Worm (Caenorhabditis elegans) whole organism, L4 larva: Measurements from ENCODE around the gene Y7A5A.7.

Experiments used
- D1046.2 ChIP-seq: fragments of 200-800 bp; sonication (Bioruptor generic); IDR thresholded peaks from 2 replicates; pipeline ENCODE4 v1.3.6; 2022; ENCODE audit warnings: missing genetic modification characterization, missing compliant biosample characterization
- F10B5.3 ChIP-seq: sonication (generic microtip); optimal IDR thresholded peaks from 2 replicates; lab custom pipeline; 2016; ENCODE audit warnings: mild to moderate bottlenecking, missing genetic modification characterization, missing compliant biosample characterization
- T26A8.4 ChIP-seq: fragments of 200-800 bp; sonication (Bioruptor generic); IDR thresholded peaks from 2 replicates; pipeline ENCODE4 v1.3.6; 2022; ENCODE audit warnings: missing genetic modification characterization, missing compliant biosample characterization
- Y105C5A.15 ChIP-seq: fragments of 200-800 bp; sonication (Bioruptor generic); IDR thresholded peaks from 2 replicates; pipeline ENCODE4 v1.3.6; 2022; ENCODE audit warnings: missing genetic modification characterization, missing compliant biosample characterization
- Y48G9A.11 ChIP-seq: fragments of 200-800 bp; sonication (Bioruptor generic); IDR thresholded peaks from 2 replicates; pipeline ENCODE4 v1.3.6; 2022; ENCODE audit warnings: missing genetic modification reagents, missing genetic modification characterization, missing compliant biosample characterization
- Y5F2A.4 ChIP-seq: fragments of 200-800 bp; sonication (Bioruptor generic); optimal IDR thresholded peaks from 2 replicates; lab custom pipeline; 2018; ENCODE audit warnings: mild to moderate bottlenecking, missing genetic modification characterization, missing compliant biosample characterization
- Y75B8A.6 ChIP-seq: fragments of 200-800 bp; sonication (Bioruptor generic); IDR thresholded peaks from 2 replicates; pipeline ENCODE4 v1.3.6; 2022; ENCODE audit warnings: missing genetic modification reagents, missing genetic modification characterization, missing compliant biosample characterization
- ZK337.2 ChIP-seq: fragments of 200-800 bp; sonication (Bioruptor generic); IDR thresholded peaks from 2 replicates; pipeline ENCODE4 v1.3.6; 2022; ENCODE audit warnings: missing genetic modification reagents, missing genetic modification characterization, missing compliant biosample characterization
- ZK546.5 ChIP-seq, 2 experiments: sonication (generic microtip); optimal IDR thresholded peaks; 2 replicates each; lab custom pipeline; 2017; ENCODE audit warnings: missing biosample characterization in 2 of 2, missing genetic modification characterization in 2 of 2
- aly-2 ChIP-seq: sonication (generic microtip); optimal IDR thresholded peaks from 2 replicates; lab custom pipeline; 2018; ENCODE audit warnings: missing biosample characterization, missing genetic modification characterization
- ceh-44 ChIP-seq: fragments of 200-800 bp; sonication (Bioruptor generic); IDR thresholded peaks from 2 replicates; pipeline ENCODE4 v1.3.6; 2022; ENCODE audit warnings: missing genetic modification reagents, missing genetic modification characterization, missing compliant biosample characterization
- ceh-82 ChIP-seq: sonication (generic microtip); optimal IDR thresholded peaks from 2 replicates; lab custom pipeline; 2017; ENCODE audit warnings: missing biosample characterization, missing genetic modification characterization
- ces-1 ChIP-seq: fragments of 150-350 bp; sonication (generic microtip); optimal IDR thresholded peaks from 4 replicates; lab custom pipeline; 2014; ENCODE audit warnings: missing biosample characterization, missing genetic modification reagents, missing genetic modification characterization
- ctbp-1 ChIP-seq: fragments of 200-800 bp; sonication (Bioruptor generic); IDR thresholded peaks from 2 replicates; pipeline ENCODE4 v1.3.6; 2022; ENCODE audit warnings: missing genetic modification reagents, missing genetic modification characterization, missing compliant biosample characterization
- daf-12 ChIP-seq: fragments of 150-350 bp; optimal IDR thresholded peaks from 2 replicates; lab custom pipeline; 2014; ENCODE audit warnings: missing biosample characterization, missing genetic modification reagents, missing genetic modification characterization
- daf-16 ChIP-seq, 3 experiments: sonication (generic microtip); optimal IDR thresholded peaks; 2 replicates each; lab custom pipeline; 2016 to 2017; ENCODE audit warnings: missing genetic modification characterization in 3 of 3, missing genetic modification reagents in 3 of 3, mild to moderate bottlenecking in 2 of 3, missing compliant biosample characterization in 2 of 3, missing biosample characterization in 1 of 3, moderate library complexity in 1 of 3
- daf-19 ChIP-seq: fragments of 200-800 bp; sonication (Bioruptor generic); conservative IDR thresholded peaks from 2 replicates; pipeline ENCODE4 v1.3.6; 2022; ENCODE audit warnings: missing genetic modification characterization, missing compliant biosample characterization
- dmd-6 ChIP-seq: fragments of 200-800 bp; sonication (Bioruptor generic); IDR thresholded peaks from 2 replicates; pipeline ENCODE4 v1.3.6; 2022; ENCODE audit warnings: missing genetic modification reagents, missing genetic modification characterization, missing compliant biosample characterization
- duxl-1 ChIP-seq: sonication (generic microtip); optimal IDR thresholded peaks from 2 replicates; lab custom pipeline; 2016; ENCODE audit warnings: mild to moderate bottlenecking, missing genetic modification characterization, moderate library complexity, missing compliant biosample characterization; ENCODE audit not compliant: poor library complexity
- dve-1 ChIP-seq: sonication (generic microtip); optimal IDR thresholded peaks from 2 replicates; lab custom pipeline; 2017; ENCODE audit warnings: antibody characterized with exemption, mild to moderate bottlenecking, missing genetic modification characterization, missing compliant biosample characterization; ENCODE audit not compliant: insufficient read depth
- egl-27 ChIP-seq: sonication (generic microtip); optimal IDR thresholded peaks from 3 replicates; lab custom pipeline; 2017; ENCODE audit warnings: missing biosample characterization, missing genetic modification reagents, missing genetic modification characterization
- fkh-10 ChIP-seq: fragments of 150-350 bp; optimal IDR thresholded peaks from 2 replicates; lab custom pipeline; 2014; ENCODE audit warnings: missing biosample characterization, missing genetic modification reagents, missing genetic modification characterization
- gei-8 ChIP-seq: fragments of 200-800 bp; sonication (Bioruptor generic); optimal IDR thresholded peaks from 2 replicates; lab custom pipeline; 2018; ENCODE audit warnings: mild to moderate bottlenecking, missing genetic modification characterization, missing compliant biosample characterization
- hif-1 ChIP-seq, 2 experiments: sonication (generic microtip); optimal IDR thresholded peaks; 2 replicates each; lab custom pipeline; 2016 to 2017; ENCODE audit warnings: missing compliant biosample characterization in 2 of 2, missing genetic modification characterization in 2 of 2, missing genetic modification reagents in 2 of 2, missing genotype in 2 of 2, mild to moderate bottlenecking in 1 of 2
- hlh-11 ChIP-seq: fragments of 200-800 bp; sonication (Bioruptor generic); optimal IDR thresholded peaks from 2 replicates; lab custom pipeline; 2018; ENCODE audit warnings: mild to moderate bottlenecking, missing genetic modification characterization, missing compliant biosample characterization
- hlh-30 ChIP-seq: sonication (generic microtip); optimal IDR thresholded peaks from 2 replicates; lab custom pipeline; 2017; ENCODE audit warnings: antibody characterized with exemption, mild to moderate bottlenecking, missing genetic modification characterization, missing compliant biosample characterization; ENCODE audit not compliant: insufficient read depth
- mdl-1 ChIP-seq, 2 experiments: fragments of 150-350 bp in 1 of 2; sonication (generic microtip) in 1 of 2; optimal IDR thresholded peaks; 2 replicates each; lab custom pipeline; 2014 to 2017; ENCODE audit warnings: missing biosample characterization in 2 of 2, missing genetic modification characterization in 2 of 2
- mep-1 ChIP-seq: fragments of 150-350 bp; sonication (generic microtip); optimal IDR thresholded peaks from 3 replicates; lab custom pipeline; 2014; ENCODE audit warnings: missing biosample characterization, missing genetic modification characterization
- nhr-11 ChIP-seq: fragments of 150-350 bp; optimal IDR thresholded peaks from 2 replicates; lab custom pipeline; 2014; ENCODE audit warnings: missing biosample characterization, missing genetic modification characterization
- nhr-28 ChIP-seq: fragments of 150-350 bp; optimal IDR thresholded peaks from 2 replicates; lab custom pipeline; 2014; ENCODE audit warnings: missing biosample characterization, missing genetic modification characterization
- nhr-41 ChIP-seq: fragments of 200-800 bp; sonication (Bioruptor generic); IDR thresholded peaks from 2 replicates; pipeline ENCODE4 v1.3.6; 2022; ENCODE audit warnings: missing genetic modification reagents, missing genetic modification characterization, missing compliant biosample characterization
- nhr-6 ChIP-seq: fragments of 150-350 bp; optimal IDR thresholded peaks from 2 replicates; lab custom pipeline; 2014; ENCODE audit warnings: missing biosample characterization, missing genetic modification characterization
- nhr-76 ChIP-seq: fragments of 150-350 bp; optimal IDR thresholded peaks from 2 replicates; lab custom pipeline; 2014; ENCODE audit warnings: missing biosample characterization, missing genetic modification characterization
- sdz-12 ChIP-seq: fragments of 200-800 bp; sonication (Bioruptor generic); optimal IDR thresholded peaks from 2 replicates; lab custom pipeline; 2018; ENCODE audit warnings: mild to moderate bottlenecking, missing genetic modification characterization, missing compliant biosample characterization
- set-16 ChIP-seq: fragments of 200-800 bp; sonication (Bioruptor generic); IDR thresholded peaks from 2 replicates; pipeline ENCODE4 v1.3.6; 2022; ENCODE audit warnings: missing genetic modification reagents, missing genetic modification characterization, missing compliant biosample characterization
- snpc-4 ChIP-seq: fragments of 150-350 bp; optimal IDR thresholded peaks from 2 replicates; lab custom pipeline; 2014; ENCODE audit warnings: missing biosample characterization, missing genetic modification characterization
- spr-1 ChIP-seq: sonication (generic microtip); optimal IDR thresholded peaks from 2 replicates; lab custom pipeline; 2016; ENCODE audit warnings: mild to moderate bottlenecking, missing genetic modification characterization, missing compliant biosample characterization
- vab-7 ChIP-seq: fragments of 200-800 bp; sonication (Bioruptor generic); IDR thresholded peaks from 2 replicates; pipeline ENCODE4 v1.3.6; 2022; ENCODE audit warnings: missing genetic modification reagents, missing genetic modification characterization, missing compliant biosample characterization
- zfp-2 ChIP-seq: sonication (generic microtip); optimal IDR thresholded peaks from 2 replicates; lab custom pipeline; 2016; ENCODE audit warnings: mild to moderate bottlenecking, missing genetic modification characterization, missing compliant biosample characterization

The Y7A5A.7 gene

ce11 chrX:15849397-15849935 lies 45.5 kb upstream of the Y7A5A.7 start, which contains the start of gene acl-1 (continued):
- no peak for TF ChIP-seq nhr-6 (tag; lab: Kevin White, UChicago)
- no peak for TF ChIP-seq ctbp-1 (GFP tag; lab: Robert Waterston, UW)
- TF ChIP-seq mep-1: peak; percentile 69
- no peak for TF ChIP-seq vab-7 (GFP tag; lab: Robert Waterston, UW)
- no peak for TF ChIP-seq Y105C5A.15 (GFP tag; lab: Robert Waterston, UW)
- TF ChIP-seq Y75B8A.6 (GFP tag; lab: Robert Waterston, UW): no peak
- peak in 1 of 2 experiments; percentile 29 for TF ChIP-seq daf-16 (GFP tag; optimal IDR thresholded peaks at IDR 0.05; lab: Kevin White, UChicago)
- TF ChIP-seq daf-16 (tag; optimal IDR thresholded peaks at IDR 0.05; lab: Kevin White, UChicago): no peak
- TF ChIP-seq dmd-6 (GFP tag; lab: Robert Waterston, UW): peak; percentile 31; the same call in 1 of the 2 replicates
- TF ChIP-seq snpc-4 (tag; lab: Kevin White, UChicago): no peak
- peak; percentile 35 for TF ChIP-seq spr-1 (tag; lab: Kevin White, UChicago)

ce11 chrX:15848867-15849266 lies 44.9 kb upstream of the Y7A5A.7 start:
- TF ChIP-seq ceh-82 (tag; lab: Kevin White, UChicago) (no peak), F10B5.3 (tag; lab: Kevin White, UChicago) (no peak), hif-1 (tag; optimal IDR thresholded peaks at IDR 0.05; lab: Kevin White, UChicago) (no peak), duxl-1 (tag; lab: Kevin White, UChicago) (no peak), ceh-44 (GFP tag; lab: Robert Waterston, UW) (no peak), egl-27 (no peak), nhr-76 (tag; lab: Kevin White, UChicago) (no peak), hlh-30 (tag; lab: Kevin White, UChicago) (no peak), D1046.2 (GFP tag; lab: Robert Waterston, UW) (no peak), Y5F2A.4 (GFP tag; lab: Kevin White, UChicago) (no peak), daf-12 (no peak), ces-1 (GFP tag; lab: Kevin White, UChicago) (no peak), T26A8.4 (GFP tag; lab: Robert Waterston, UW) (no peak), nhr-41 (GFP tag; lab: Robert Waterston, UW) (no peak), aly-2 (tag; lab: Kevin White, UChicago) (no peak), zfp-2 (tag; lab: Kevin White, UChicago) (no peak), ZK546.5 (tag; optimal IDR thresholded peaks at IDR 0.05; lab: Kevin White, UChicago) (no peak), sdz-12 (no peak), set-16 (GFP tag; lab: Robert Waterston, UW) (no peak), nhr-11 (tag; lab: Kevin White, UChicago) (no peak)

ce11 chrX:15847543-15848087 lies 43.6 kb upstream of the Y7A5A.7 start, which contains the start of gene F59F4.3:
F59F4.3 (minus strand) TSS chrX:15847593.
- TF ChIP-seq ZK337.2 (GFP tag; lab: Robert Waterston, UW): no peak
- no peak for TF ChIP-seq daf-19 (GFP tag; lab: Robert Waterston, UW)
- no peak for TF ChIP-seq gei-8 (GFP tag; lab: Kevin White, UChicago)
- peak; percentile 40 for TF ChIP-seq dmd-6 (GFP tag; lab: Robert Waterston, UW)
- TF ChIP-seq daf-16 (GFP tag; optimal IDR thresholded peaks at IDR 0.05; lab: Kevin White, UChicago): no peak
- peak; percentile 19 for TF ChIP-seq daf-16 (tag; optimal IDR thresholded peaks at IDR 0.05; lab: Kevin White, UChicago)
- TF ChIP-seq fkh-10 (GFP tag; lab: Kevin White, UChicago): no peak
- peak; percentile 68 for TF ChIP-seq dve-1 (tag; lab: Kevin White, UChicago)
- peak; percentile 3 for TF ChIP-seq hlh-11
- peak in 1 of 2 experiments; percentile 22 for TF ChIP-seq mdl-1 (tag; optimal IDR thresholded peaks at IDR 0.05; lab: Kevin White, UChicago)
- TF ChIP-seq Y48G9A.11: no peak
- peak; percentile 64 for TF ChIP-seq nhr-28 (tag; lab: Kevin White, UChicago)
- TF ChIP-seq hlh-30 (tag; lab: Kevin White, UChicago): peak; percentile 9
- TF ChIP-seq, all 104 proteins: peak for 7
